Fruit fly (Drosophila melanogaster) whole organism, embryonic: Measurements from ENCODE around the gene Cep290.
A peak's percentile ranks its signal among the peaks of the same experiment; 100 is the strongest.

Source experiments
- Blimp-1 ChIP-seq: fragments of 200-800 bp; sonication (Bioruptor generic); optimal IDR thresholded peaks from 3 replicates; lab custom pipeline; 2018; ENCODE audit warnings: missing biosample characterization, missing genetic modification characterization, mild to moderate bottlenecking, moderate library complexity, missing genetic modification reagents
- CG10274 ChIP-seq: fragments of 200-800 bp; sonication (Bioruptor generic); optimal IDR thresholded peaks from 3 replicates; lab custom pipeline; 2017; ENCODE audit warnings: missing biosample characterization, mild to moderate bottlenecking, missing genetic modification characterization
- CG10543 ChIP-seq: fragments of 200-800 bp; sonication (Bioruptor generic); optimal IDR thresholded peaks from 3 replicates; lab custom pipeline; 2017; ENCODE audit warnings: missing biosample characterization, mild to moderate bottlenecking, missing genetic modification characterization, moderate library complexity
- CG13296 ChIP-seq: fragments of 200-800 bp; sonication (Bioruptor generic); optimal IDR thresholded peaks from 3 replicates; lab custom pipeline; 2018; ENCODE audit warnings: missing biosample characterization, mild to moderate bottlenecking, missing genetic modification characterization
- CG13424 ChIP-seq: fragments of 200-800 bp; sonication (Bioruptor generic); optimal IDR thresholded peaks from 2 replicates; lab custom pipeline; 2019; ENCODE audit warnings: missing biosample characterization, mild to moderate bottlenecking, missing genetic modification characterization, moderate library complexity
- CG14441 ChIP-seq: fragments of 200-800 bp; sonication (Bioruptor generic); IDR thresholded peaks from 2 replicates; pipeline ENCODE4 v1.3.6; 2022; ENCODE audit warnings: missing biosample characterization, missing genetic modification characterization
- CG15514 ChIP-seq: fragments of 200-800 bp; sonication (Bioruptor generic); optimal IDR thresholded peaks from 3 replicates; lab custom pipeline; 2017; ENCODE audit warnings: missing biosample characterization, missing genetic modification characterization, mild to moderate bottlenecking, moderate library complexity, missing genetic modification reagents
- CG1602 ChIP-seq: fragments of 200-800 bp; sonication (Bioruptor generic); optimal IDR thresholded peaks from 3 replicates; lab custom pipeline; 2016; ENCODE audit warnings: missing biosample characterization, missing genetic modification characterization
- CG1647 ChIP-seq: fragments of 200-800 bp; sonication (Bioruptor generic); optimal IDR thresholded peaks from 3 replicates; lab custom pipeline; 2016; ENCODE audit warnings: missing biosample characterization, missing genetic modification characterization
- CG18599 ChIP-seq: fragments of 200-800 bp; sonication (Bioruptor generic); optimal IDR thresholded peaks from 3 replicates; lab custom pipeline; 2017; ENCODE audit warnings: missing biosample characterization, missing genetic modification characterization, mild to moderate bottlenecking, moderate library complexity, missing genetic modification reagents
- CG2120 ChIP-seq: fragments of 200-800 bp; sonication (Bioruptor generic); optimal IDR thresholded peaks from 3 replicates; lab custom pipeline; 2016; ENCODE audit warnings: missing biosample characterization, missing genetic modification characterization
- CG2712 ChIP-seq: fragments of 200-800 bp; optimal IDR thresholded peaks from 3 replicates; lab custom pipeline; 2019; ENCODE audit warnings: missing biosample characterization, mild to moderate bottlenecking, missing genetic modification characterization, moderate library complexity
- CG31388 ChIP-seq: fragments of 200-800 bp; sonication (Bioruptor generic); optimal IDR thresholded peaks from 2 replicates; lab custom pipeline; 2016; ENCODE audit warnings: missing biosample characterization, missing genetic modification characterization
- CG4707 ChIP-seq: fragments of 200-800 bp; sonication (Bioruptor generic); optimal IDR thresholded peaks from 2 replicates; lab custom pipeline; 2018; ENCODE audit warnings: missing biosample characterization, mild to moderate bottlenecking, missing genetic modification characterization, moderate library complexity
- CG5953 ChIP-seq: fragments of 200-800 bp; sonication (Bioruptor generic); IDR thresholded peaks from 2 replicates; pipeline ENCODE4 v1.3.6; 2022; ENCODE audit warnings: missing biosample characterization, missing genetic modification characterization
- CG6175 ChIP-seq: fragments of 200-800 bp; sonication (Bioruptor generic); IDR thresholded peaks from 3 replicates; pipeline ENCODE4 v1.3.6; 2022; ENCODE audit warnings: missing biosample characterization, missing genetic modification characterization
- CG6765 ChIP-seq: fragments of 200-800 bp; sonication (Bioruptor generic); optimal IDR thresholded peaks from 3 replicates; lab custom pipeline; 2017; ENCODE audit warnings: missing biosample characterization, mild to moderate bottlenecking, missing genetic modification characterization
- CG8924 ChIP-seq: fragments of 200-800 bp; optimal IDR thresholded peaks from 3 replicates; lab custom pipeline; 2019; ENCODE audit warnings: missing biosample characterization, mild to moderate bottlenecking, missing genetic modification characterization, moderate library complexity
- CG9797 ChIP-seq: fragments of 200-800 bp; sonication (Bioruptor generic); optimal IDR thresholded peaks from 3 replicates; lab custom pipeline; 2018; ENCODE audit warnings: missing biosample characterization, mild to moderate bottlenecking, missing genetic modification characterization
- CG9932 ChIP-seq: fragments of 200-800 bp; sonication (Bioruptor generic); IDR thresholded peaks from 2 replicates; pipeline ENCODE4 v1.3.6; 2022; ENCODE audit warnings: missing biosample characterization, missing genetic modification characterization
- Dbx ChIP-seq: fragments of 200-800 bp; sonication (Bioruptor generic); IDR thresholded peaks from 3 replicates; pipeline ENCODE4 v1.3.6; 2022; ENCODE audit warnings: missing biosample characterization, missing genetic modification characterization
- Fer3 ChIP-seq: fragments of 200-800 bp; sonication (Bioruptor generic); optimal IDR thresholded peaks from 2 replicates; lab custom pipeline; 2018; ENCODE audit warnings: missing biosample characterization, mild to moderate bottlenecking, missing genetic modification characterization, moderate library complexity
- HLH4C ChIP-seq: fragments of 200-800 bp; sonication (Bioruptor generic); IDR thresholded peaks from 3 replicates; pipeline ENCODE4 v1.3.6; 2022; ENCODE audit warnings: missing biosample characterization, missing genetic modification characterization; ENCODE audit not compliant: partially characterized antibody
- NC2α ChIP-seq: fragments of 200-800 bp; sonication (Bioruptor generic); optimal IDR thresholded peaks from 2 replicates; lab custom pipeline; 2016; ENCODE audit warnings: missing biosample characterization, missing genetic modification characterization
- Oli ChIP-seq: fragments of 200-800 bp; sonication (Bioruptor generic); optimal IDR thresholded peaks from 2 replicates; lab custom pipeline; 2018; ENCODE audit warnings: missing biosample characterization, mild to moderate bottlenecking, missing genetic modification characterization, moderate library complexity
- Sry-β ChIP-seq: fragments of 200-800 bp; sonication (Bioruptor generic); optimal IDR thresholded peaks from 2 replicates; lab custom pipeline; 2018; ENCODE audit warnings: missing biosample characterization, mild to moderate bottlenecking, missing genetic modification characterization, moderate library complexity
- Tbp ChIP-seq: fragments of >200 bp; optimal IDR thresholded peaks from 2 replicates; lab custom pipeline; 2018; ENCODE audit warnings: missing biosample characterization, missing genetic modification characterization
- chinmo ChIP-seq: fragments of 200-800 bp; sonication (Bioruptor generic); IDR thresholded peaks from 4 replicates; pipeline ENCODE4 v1.3.6; 2022; ENCODE audit warnings: missing biosample characterization, missing genetic modification characterization; ENCODE audit not compliant: partially characterized antibody
- crp ChIP-seq, 2 experiments: fragments of 200-800 bp; sonication (Bioruptor generic); optimal IDR thresholded peaks; 2 replicates in 1 of 2; 3 replicates in 1 of 2; lab custom pipeline; 2017; ENCODE audit warnings: missing biosample characterization in 2 of 2, missing genetic modification characterization in 2 of 2, mild to moderate bottlenecking in 1 of 2, moderate library complexity in 1 of 2
- dan ChIP-seq: fragments of 200-800 bp; sonication (Bioruptor generic); IDR thresholded peaks from 2 replicates; pipeline ENCODE4 v1.3.6; 2022; ENCODE audit warnings: missing biosample characterization, missing genetic modification characterization
- dimm ChIP-seq: fragments of 200-800 bp; sonication (Bioruptor generic); IDR thresholded peaks from 2 replicates; pipeline ENCODE4 v1.3.6; 2022; ENCODE audit warnings: missing biosample characterization, missing genetic modification characterization
- dpn ChIP-seq, 2 experiments: fragments of 200-800 bp; sonication (Bioruptor generic); optimal IDR thresholded peaks; 3 replicates each; lab custom pipeline; 2016; ENCODE audit warnings: missing biosample characterization in 2 of 2, missing genetic modification characterization in 2 of 2
- dysf ChIP-seq: fragments of 200-800 bp; sonication (Bioruptor generic); IDR thresholded peaks from 3 replicates; pipeline ENCODE4 v1.3.6; 2022; ENCODE audit warnings: missing biosample characterization, missing genetic modification characterization
- fd102C ChIP-seq: fragments of 200-800 bp; sonication (Bioruptor generic); optimal IDR thresholded peaks from 2 replicates; lab custom pipeline; 2018; ENCODE audit warnings: missing biosample characterization, mild to moderate bottlenecking, missing genetic modification characterization, moderate library complexity
- hbn ChIP-seq: fragments of 200-800 bp; sonication (Bioruptor generic); IDR thresholded peaks from 2 replicates; pipeline ENCODE4 v1.3.6; 2022; ENCODE audit warnings: missing biosample characterization, missing genetic modification characterization; ENCODE audit not compliant: partially characterized antibody
- hkb ChIP-seq, 2 experiments: fragments of 200-800 bp in 1 of 2; fragments of >200 bp in 1 of 2; sonication (Bioruptor generic) in 1 of 2; IDR thresholded peaks in 1 of 2; optimal IDR thresholded peaks in 1 of 2; 2 replicates each; pipeline versions ENCODE4 v1.3.6 to Lab custom; 2017 to 2022; ENCODE audit warnings: missing biosample characterization in 1 of 2, missing genetic modification characterization in 1 of 2
- inv ChIP-seq: fragments of 200-800 bp; sonication (Bioruptor generic); IDR thresholded peaks from 2 replicates; pipeline ENCODE4 v1.3.6; 2022; ENCODE audit warnings: missing biosample characterization, missing genetic modification characterization; ENCODE audit not compliant: partially characterized antibody
- jumu ChIP-seq: fragments of 200-800 bp; sonication (Bioruptor generic); optimal IDR thresholded peaks from 3 replicates; lab custom pipeline; 2016; ENCODE audit warnings: missing biosample characterization, missing genetic modification characterization
- lab ChIP-seq: fragments of 200-800 bp; sonication (Bioruptor generic); optimal IDR thresholded peaks from 3 replicates; lab custom pipeline; 2017; ENCODE audit warnings: missing biosample characterization, missing genetic modification characterization, mild to moderate bottlenecking, moderate library complexity, missing genetic modification reagents
- maf-S ChIP-seq: fragments of 200-800 bp; sonication (Bioruptor generic); optimal IDR thresholded peaks from 2 replicates; lab custom pipeline; 2016; ENCODE audit warnings: missing biosample characterization, missing genetic modification characterization
- mirr ChIP-seq: fragments of 200-800 bp; sonication (Bioruptor generic); optimal IDR thresholded peaks from 3 replicates; lab custom pipeline; 2018; ENCODE audit warnings: missing biosample characterization, mild to moderate bottlenecking, missing genetic modification characterization
- nau ChIP-seq: fragments of 200-800 bp; sonication (Bioruptor generic); optimal IDR thresholded peaks from 3 replicates; lab custom pipeline; 2017; ENCODE audit warnings: missing biosample characterization, mild to moderate bottlenecking, missing genetic modification characterization, missing genetic modification reagents
- nmo ChIP-seq: fragments of 200-800 bp; sonication (Bioruptor generic); optimal IDR thresholded peaks from 2 replicates; lab custom pipeline; 2018; ENCODE audit warnings: missing biosample characterization, mild to moderate bottlenecking, missing genetic modification characterization, moderate library complexity
- pan ChIP-seq, 4 experiments: fragments of >200 bp in 3 of 4; fragments of 200-800 bp in 1 of 4; sonication (Bioruptor generic) in 1 of 4; optimal IDR thresholded peaks in 3 of 4; IDR thresholded peaks in 1 of 4; 2 replicates each; pipeline versions ENCODE4 v1.3.6 to Lab custom; 2017 to 2022; ENCODE audit warnings: missing biosample characterization in 2 of 4, missing genetic modification characterization in 2 of 4, mixed read lengths in 1 of 4
- slbo ChIP-seq: fragments of 200-800 bp; sonication (Bioruptor generic); IDR thresholded peaks from 2 replicates; pipeline ENCODE4 v1.3.6; 2022; ENCODE audit warnings: missing biosample characterization, missing genetic modification characterization
- ttk ChIP-seq: fragments of 200-800 bp; sonication (Bioruptor generic); IDR thresholded peaks from 2 replicates; pipeline ENCODE4 v2.1.2; 2022; ENCODE audit warnings: missing biosample characterization, missing genetic modification characterization
- tup ChIP-seq: fragments of 200-800 bp; sonication (Bioruptor generic); optimal IDR thresholded peaks from 2 replicates; lab custom pipeline; 2016; ENCODE audit warnings: missing biosample characterization, mild to moderate bottlenecking, missing genetic modification characterization, moderate library complexity
- vfl ChIP-seq: fragments of 200-800 bp; sonication (Bioruptor generic); optimal IDR thresholded peaks from 2 replicates; lab custom pipeline; 2016; ENCODE audit warnings: missing biosample characterization, missing genetic modification characterization
- vvl ChIP-seq: fragments of 200-800 bp; sonication (Bioruptor generic); IDR thresholded peaks from 2 replicates; pipeline ENCODE4 v1.3.6; 2022; ENCODE audit warnings: missing biosample characterization, missing genetic modification characterization

Gene Cep290

dm6 chr3L:884239-884638 is 40.5 kb downstream of the Cep290 start:
- TF ChIP-seq tup (GFP tag; lab: Kevin White, UChicago) (no peak), pan (optimal IDR thresholded peaks at IDR 0.05; lab: Kevin White, UChicago) (no peak), pan (GFP tag; optimal IDR thresholded peaks at IDR 0.05 in 1 of 2, IDR thresholded peaks at IDR 0.05 in 1 of 2) (peak in 1 of 2 experiments; percentile 27), crp (GFP tag; optimal IDR thresholded peaks at IDR 0.05; lab: Kevin White, UChicago) (no peak), Oli (tag; lab: Kevin White, UChicago) (no peak), CG6765 (no peak), vfl (GFP tag; lab: Kevin White, UChicago) (no peak), hkb (optimal IDR thresholded peaks at IDR 0.05; lab: Kevin White, UChicago) (no peak), hkb (GFP tag; IDR thresholded peaks at IDR 0.05; lab: Robert Waterston, UW) (0 out of 2 replicates have a peak, but pooled peaks have one; percentile 42), maf-S (GFP tag; lab: Kevin White, UChicago) (no peak), CG31388 (GFP tag; lab: Kevin White, UChicago) (no peak), CG1647 (GFP tag; lab: Kevin White, UChicago) (no peak), lab (GFP tag; lab: Kevin White, UChicago) (peak; percentile 46), Tbp (GFP tag; lab: Kevin White, UChicago) (no peak), nau (GFP tag; lab: Kevin White, UChicago) (no peak), CG10543 (no peak), Blimp-1 (GFP tag; lab: Kevin White, UChicago) (no peak), mirr (GFP tag; lab: Kevin White, UChicago) (no peak), slbo (GFP tag; lab: Robert Waterston, UW) (no peak), vvl (peak; percentile 30; the same call in 1 of the 2 replicates), CG14441 (GFP tag; lab: Robert Waterston, UW) (no peak), nmo (GFP tag; lab: Kevin White, UChicago) (no peak), dan (GFP tag; lab: Robert Waterston, UW) (no peak), CG9797 (GFP tag; lab: Kevin White, UChicago) (no peak), CG5953 (no peak), CG13424 (tag; lab: Kevin White, UChicago) (no peak), CG15514 (GFP tag; lab: Kevin White, UChicago) (no peak), Sry-β (no peak), Dbx (GFP tag; lab: Robert Waterston, UW) (peak; percentile 54; the same call in 2 of the 3 replicates), dimm (GFP tag; lab: Robert Waterston, UW) (no peak), CG18599 (peak; percentile 66), CG4707 (no peak), CG8924 (tag; lab: Kevin White, UChicago) (no peak), dpn (GFP tag; optimal IDR thresholded peaks at IDR 0.05; lab: Kevin White, UChicago) (peak in 1 of 2 experiments; percentile 8), Fer3 (tag; lab: Kevin White, UChicago) (peak; percentile 23), CG9932 (GFP tag; lab: Robert Waterston, UW) (peak; percentile 23; the same call in 1 of the 2 replicates), fd102C (no peak), chinmo (GFP tag; lab: Robert Waterston, UW) (0 out of 4 replicates have a peak, but pooled peaks have one; percentile 2), CG6175 (GFP tag; lab: Robert Waterston, UW) (no peak), dysf (peak; percentile 40; the same call in 1 of the 3 replicates), CG2712 (no peak), jumu (GFP tag; lab: Kevin White, UChicago) (no peak), CG10274 (no peak), inv (GFP tag; lab: Robert Waterston, UW) (no peak), NC2α (GFP tag; lab: Kevin White, UChicago) (no peak), hbn (no peak), HLH4C (GFP tag; lab: Robert Waterston, UW) (no peak), CG13296 (GFP tag; lab: Kevin White, UChicago) (no peak), CG1602 (no peak), CG2120 (GFP tag; lab: Kevin White, UChicago) (peak; percentile 5), ttk (no peak)
